Worm (Caenorhabditis elegans) whole organism, mixed stage, embryonic: ENCODE data around the gene F01E11.3.

Source experiments
- M03D4.4 ChIP-seq: sonication (generic microtip); optimal IDR thresholded peaks from 2 replicates; lab custom pipeline; 2017; ENCODE audit warnings: mild to moderate bottlenecking, missing genetic modification characterization, missing compliant biosample characterization
- cnd-1 ChIP-seq: fragments of 200-800 bp; sonication (Bioruptor generic); optimal IDR thresholded peaks from 2 replicates; lab custom pipeline; 2018; ENCODE audit warnings: mild to moderate bottlenecking, missing genetic modification characterization, missing compliant biosample characterization
- elt-3 ChIP-seq: fragments of 150-350 bp; optimal IDR thresholded peaks from 2 replicates; lab custom pipeline; 2014; ENCODE audit warnings: missing biosample characterization, missing genetic modification characterization
- flh-1 ChIP-seq: fragments of 200-800 bp; sonication (Bioruptor generic); optimal IDR thresholded peaks from 2 replicates; lab custom pipeline; 2018; ENCODE audit warnings: mild to moderate bottlenecking, missing genetic modification characterization, moderate library complexity, missing compliant biosample characterization
- lin-13 ChIP-seq: fragments of 150-350 bp; optimal IDR thresholded peaks from 2 replicates; lab custom pipeline; 2014; ENCODE audit warnings: missing biosample characterization, missing genetic modification characterization
- nhr-28 ChIP-seq: fragments of 150-350 bp; optimal IDR thresholded peaks from 2 replicates; lab custom pipeline; 2014; ENCODE audit warnings: missing biosample characterization, missing genetic modification characterization
- nhr-76 ChIP-seq: sonication (generic microtip); optimal IDR thresholded peaks from 2 replicates; lab custom pipeline; 2017; ENCODE audit warnings: missing biosample characterization, missing genetic modification characterization
- pha-4 ChIP-seq: fragments of 150-350 bp; optimal IDR thresholded peaks from 2 replicates; lab custom pipeline; 2018; ENCODE audit warnings: missing biosample characterization, missing genetic modification reagents, missing genetic modification characterization
- sptf-1 ChIP-seq: sonication (generic microtip); optimal IDR thresholded peaks from 2 replicates; lab custom pipeline; 2017; ENCODE audit warnings: mild to moderate bottlenecking, missing genetic modification characterization, moderate library complexity, missing compliant biosample characterization

DNA sequence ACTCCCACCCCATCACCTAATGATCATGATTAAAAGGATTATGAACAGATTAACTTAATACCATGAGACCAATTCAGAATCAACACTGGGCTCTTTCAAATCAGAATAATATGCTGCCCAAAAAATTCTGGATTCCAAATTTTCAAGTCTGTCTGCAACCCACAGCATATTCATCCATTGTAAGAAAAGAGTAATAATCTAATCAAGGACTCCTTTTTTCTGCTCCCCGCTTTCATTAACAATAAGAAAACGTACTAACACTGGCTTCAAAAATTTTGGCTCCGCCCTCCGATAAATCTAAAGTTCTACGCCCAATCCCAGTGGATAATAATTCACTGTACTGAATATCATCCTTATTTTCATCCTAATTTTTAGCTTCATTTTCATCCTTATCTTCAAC, 21.1 kb downstream of the F01E11.3 start:
- TF ChIP-seq M03D4.4 (tag; lab: Kevin White, UChicago) (no peak), pha-4 (tag; lab: Kevin White, UChicago) (no peak), lin-13 (tag; lab: Kevin White, UChicago) (no peak), elt-3 (tag; lab: Kevin White, UChicago) (no peak), nhr-28 (no peak), nhr-76 (no peak), cnd-1 (tag; lab: Kevin White, UChicago) (no peak), sptf-1 (tag; lab: Kevin White, UChicago) (no peak), flh-1 (no peak)
